Comparison of ENCODE assay signal across 1 fruit fly cellular context in genomic region chr3L:550082-550827, dm6.
TF ChIP-seq lines count a peak whose summit lies in the region.

No protein-coding gene starts in this region.

TF ChIP-seq in whole organism, embryonic, 481 proteins besides CTCF, POLR2A, EP300 and RAD21 (continued from another document):
- 0 out of 3 replicates have a peak, but pooled peaks have one; percentile 42 for TF ChIP-seq ci (GFP tag; IDR thresholded peaks at IDR 0.05; lab: Robert Waterston, UW)
- TF ChIP-seq fru (optimal IDR thresholded peaks at IDR 0.05; lab: Kevin White, UChicago): no peak
- TF ChIP-seq stwl (tag; optimal IDR thresholded peaks at IDR 0.05; lab: Kevin White, UChicago): peak; percentile 8
- TF ChIP-seq abd-A (tag; optimal IDR thresholded peaks at IDR 0.05; lab: Kevin White, UChicago): peak; percentile 50
- no peak for TF ChIP-seq Trl (optimal IDR thresholded peaks at IDR 0.05; lab: Kevin White, UChicago)
- no peak for TF ChIP-seq Trl (GFP tag; optimal IDR thresholded peaks at IDR 0.05; lab: Kevin White, UChicago)
